Worm (Caenorhabditis elegans): ENCODE measurements around the gene spp-2.

Gene spp-2

ce11 chrX:7291810-7292209, 24.8 kb downstream of the spp-2 start, which contains the start of gene lron-7:
Gene lron-7, plus strand, starts transcription at chrX:7292132.
- no peak for TF ChIP-seq nhr-84 (tag; optimal IDR thresholded peaks at IDR 0.05)
- TF ChIP-seq elt-2 (tag; optimal IDR thresholded peaks at IDR 0.05), result peak; percentile 31
- no peak for TF ChIP-seq efl-1 (optimal IDR thresholded peaks at IDR 0.05)
- TF ChIP-seq efl-1 (GFP tag; optimal IDR thresholded peaks at IDR 0.05 in 1 of 2), result peak in 1 of 2 experiments; percentile 62
- TF ChIP-seq lin-35 (GFP tag; optimal IDR thresholded peaks at IDR 0.05), result peak in 1 of 2 experiments; percentile 21
- no peak for TF ChIP-seq unc-98 (GFP tag; IDR thresholded peaks at IDR 0.05)

ce11 chrX:7290859-7291628, 25.6 kb downstream of the spp-2 start:
- peak; percentile 21 for TF ChIP-seq irx-1 (tag; optimal IDR thresholded peaks at IDR 0.05)
- TF ChIP-seq efl-1 (optimal IDR thresholded peaks at IDR 0.05), result no peak
- peak in 1 of 2 experiments; percentile 27 for TF ChIP-seq efl-1 (GFP tag; optimal IDR thresholded peaks at IDR 0.05 in 1 of 2)
- no peak for TF ChIP-seq skn-1 (tag; optimal IDR thresholded peaks at IDR 0.05)
- TF ChIP-seq lin-14 (GFP tag; optimal IDR thresholded peaks at IDR 0.05), result peak; percentile 31
- no peak for TF ChIP-seq hpl-2 (GFP tag; optimal IDR thresholded peaks at IDR 0.05)
- no peak for TF ChIP-seq ztf-11 (tag; optimal IDR thresholded peaks at IDR 0.05)
- TF ChIP-seq lsy-2 (tag; optimal IDR thresholded peaks at IDR 0.05), result peak in 1 of 2 experiments; percentile 3
- TF ChIP-seq nhr-77 (tag; optimal IDR thresholded peaks at IDR 0.05), result peak; percentile 18
- no peak for TF ChIP-seq ceh-88 (GFP tag; IDR thresholded peaks at IDR 0.05)

ce11 chrX:7289565-7289964, 27.1 kb downstream of the spp-2 start:
- no peak for TF ChIP-seq lin-13 (GFP tag; optimal IDR thresholded peaks at IDR 0.05)
- TF ChIP-seq lin-39 (tag; optimal IDR thresholded peaks at IDR 0.05), result no peak
- no peak for TF ChIP-seq dpl-1 (GFP tag; optimal IDR thresholded peaks at IDR 0.05)
- no peak for TF ChIP-seq ceh-82 (tag; optimal IDR thresholded peaks at IDR 0.05)
- TF ChIP-seq sox-4 (tag; optimal IDR thresholded peaks at IDR 0.05), result no peak
- TF ChIP-seq tlp-1 (tag; optimal IDR thresholded peaks at IDR 0.05), result no peak
- TF ChIP-seq ceh-63 (GFP tag; optimal IDR thresholded peaks at IDR 0.05), result no peak
- TF ChIP-seq nhr-28 (tag; optimal IDR thresholded peaks at IDR 0.05), result no peak
- no peak for TF ChIP-seq fkh-10 (GFP tag; optimal IDR thresholded peaks at IDR 0.05)
- TF ChIP-seq ceh-88 (GFP tag; IDR thresholded peaks at IDR 0.05), result no peak
- TF ChIP-seq blmp-1 (tag; optimal IDR thresholded peaks at IDR 0.05), result no peak
- TF ChIP-seq lin-35 (GFP tag; optimal IDR thresholded peaks at IDR 0.05), result no peak

- TF ChIP-seq hlh-4 (tag; optimal IDR thresholded peaks at IDR 0.05) (no peak), zip-4 (GFP tag; optimal IDR thresholded peaks at IDR 0.05) (no peak), efl-3 (GFP tag; optimal IDR thresholded peaks at IDR 0.05) (no peak), swsn-7 (tag; optimal IDR thresholded peaks at IDR 0.05) (peak; percentile 48), egl-13 (tag; optimal IDR thresholded peaks at IDR 0.05) (peak; percentile 63), dsc-1 (tag; optimal IDR thresholded peaks at IDR 0.05) (peak; percentile 44), F16B12.6 (tag; optimal IDR thresholded peaks at IDR 0.05) (no peak), ama-1 (optimal IDR thresholded peaks at IDR 0.05) (no peak), fkh-10 (GFP tag; optimal IDR thresholded peaks at IDR 0.05) (peak; percentile 96), mdl-1 (tag; optimal IDR thresholded peaks at IDR 0.05) (no peak), alr-1 (tag; optimal IDR thresholded peaks at IDR 0.05; ENCODE audit: borderline replicate concordance) (no peak), ceh-8 (GFP tag; optimal IDR thresholded peaks at IDR 0.05) (no peak), nhr-11 (tag; optimal IDR thresholded peaks at IDR 0.05) (no peak), ztf-4 (tag; optimal IDR thresholded peaks at IDR 0.05) (no peak), lir-3 (tag; optimal IDR thresholded peaks at IDR 0.05; ENCODE audit: poor library complexity) (no peak), unc-30 (tag; optimal IDR thresholded peaks at IDR 0.05) (no peak), elt-2 (tag; optimal IDR thresholded peaks at IDR 0.05) (no peak), unc-98 (GFP tag; IDR thresholded peaks at IDR 0.05) (no peak), pqm-1 (tag; optimal IDR thresholded peaks at IDR 0.05) (no peak), vab-15 (tag; optimal IDR thresholded peaks at IDR 0.05) (no peak), ceh-63 (GFP tag; optimal IDR thresholded peaks at IDR 0.05) (no peak), mef-2 (tag; optimal IDR thresholded peaks at IDR 0.05) (no peak), ces-1 (GFP tag; optimal IDR thresholded peaks at IDR 0.05) (no peak), dpl-1 (GFP tag; optimal IDR thresholded peaks at IDR 0.05) (no peak), isw-1 (GFP tag; IDR thresholded peaks at IDR 0.05) (peak; percentile 33; the same call in 1 of the 2 replicates), aly-2 (tag; optimal IDR thresholded peaks at IDR 0.05) (no peak), egl-27 (tag; optimal IDR thresholded peaks at IDR 0.05) (no peak)
Measured at ce11 chrX:7284724-7285184, 31.9 kb downstream of the spp-2 start.
